Worm (Caenorhabditis elegans) whole organism, early embryonic: ENCODE results near the gene C14E2.11.

Experiments
- F13C5.2 ChIP-seq: sonication (generic microtip); optimal IDR thresholded peaks from 2 replicates; lab custom pipeline; 2017; ENCODE audit warnings: mild to moderate bottlenecking, missing genetic modification characterization, inconsistent platforms, missing compliant biosample characterization
- aly-1 ChIP-seq: sonication (generic microtip); optimal IDR thresholded peaks from 2 replicates; lab custom pipeline; 2016; ENCODE audit warnings: missing genetic modification characterization, missing compliant biosample characterization
- ama-1 ChIP-seq: fragments of 150-350 bp; optimal IDR thresholded peaks from 2 replicates; lab custom pipeline; 2014
- ceh-13 ChIP-seq: fragments of 200-800 bp; sonication (Bioruptor generic); optimal IDR thresholded peaks from 2 replicates; lab custom pipeline; 2018; ENCODE audit warnings: mild to moderate bottlenecking, missing genetic modification characterization, missing compliant biosample characterization
- flt-1 ChIP-seq: fragments of 200-800 bp; sonication (Bioruptor generic); IDR thresholded peaks from 2 replicates; pipeline ENCODE4 v1.3.6; 2022; ENCODE audit warnings: missing genetic modification characterization, missing compliant biosample characterization
- hnd-1 ChIP-seq: sonication (generic microtip); optimal IDR thresholded peaks from 2 replicates; lab custom pipeline; 2016; ENCODE audit warnings: missing genetic modification characterization, missing compliant biosample characterization
- sea-1 ChIP-seq: fragments of 200-800 bp; sonication (Bioruptor generic); conservative IDR thresholded peaks from 2 replicates; pipeline ENCODE4 v1.3.6; 2022; ENCODE audit warnings: missing genetic modification characterization, missing compliant biosample characterization
- tra-4 ChIP-seq: sonication (generic microtip); optimal IDR thresholded peaks from 2 replicates; lab custom pipeline; 2017; ENCODE audit warnings: missing genetic modification characterization, missing compliant biosample characterization

DNA sequence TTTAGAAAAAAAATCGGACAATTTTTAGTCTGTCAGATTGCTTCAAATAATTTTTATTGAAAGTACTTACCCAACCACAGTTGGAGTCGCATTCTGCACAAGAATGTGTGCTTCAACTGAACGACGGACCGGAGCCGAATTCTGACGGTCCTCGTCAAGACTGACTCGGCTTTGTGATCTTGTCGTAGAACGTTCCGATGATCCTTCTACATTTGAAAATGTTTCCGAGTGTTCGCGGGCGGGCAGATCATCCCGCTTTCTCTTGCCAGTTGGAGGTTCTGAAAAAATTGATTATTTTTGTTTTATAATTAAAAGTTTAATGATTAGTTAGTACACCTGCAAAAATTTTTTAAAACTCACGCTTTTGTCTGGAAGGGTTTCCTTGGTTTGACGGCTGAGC lies 46.4 kb downstream of the C14E2.11 start:
- TF ChIP-seq hnd-1 (tag; lab: Kevin White, UChicago) (no peak), flt-1 (no peak), ceh-13 (GFP tag; lab: Kevin White, UChicago) (no peak), sea-1 (GFP tag; lab: Robert Waterston, UW) (no peak), F13C5.2 (tag; lab: Kevin White, UChicago) (no peak), ama-1 (lab: Kevin White, UChicago) (no peak), aly-1 (no peak), tra-4 (tag; lab: Kevin White, UChicago) (no peak)
